Worm (Caenorhabditis elegans) whole organism, dauer: Measurements from ENCODE around the gene sdpn-1.

Source experiments
- unc-62 ChIP-seq: sonication (generic microtip); optimal IDR thresholded peaks from 2 replicates; lab custom pipeline; 2017; ENCODE audit warnings: missing biosample characterization, missing genetic modification reagents, missing genetic modification characterization

sdpn-1 gene

ce11 chrX:7962056-7962485 is 36.0 kb downstream of the sdpn-1 start:
- TF ChIP-seq unc-62 (GFP tag; lab: Kevin White, UChicago): no peak

- TF ChIP-seq unc-62 (GFP tag; lab: Kevin White, UChicago): no peak
Measured at ce11 chrX:7961623-7962022, 36.4 kb downstream of the sdpn-1 start, which contains the start of gene sem-5. TSS of gene sem-5 (minus strand) at chrX:7961723.

ce11 chrX:7958203-7958602 is 39.8 kb downstream of the sdpn-1 start, which contains the start of gene sfxn-2:
TSS of gene sfxn-2 (minus strand) at chrX:7958303.
- TF ChIP-seq unc-62 (GFP tag; lab: Kevin White, UChicago): no peak

ce11 chrX:7956449-7956848 is 41.6 kb downstream of the sdpn-1 start:
- TF ChIP-seq unc-62 (GFP tag; lab: Kevin White, UChicago): no peak

- TF ChIP-seq unc-62 (GFP tag; lab: Kevin White, UChicago): no peak
Measured at ce11 chrX:7954328-7954727, 43.7 kb downstream of the sdpn-1 start, which contains the start of gene dct-1. TSS of gene dct-1 (plus strand) at chrX:7954354.

ce11 chrX:7953695-7954094 is 44.3 kb downstream of the sdpn-1 start:
- TF ChIP-seq unc-62 (GFP tag; lab: Kevin White, UChicago): no peak

- TF ChIP-seq unc-62 (GFP tag; lab: Kevin White, UChicago): no peak
Measured at ce11 chrX:7953063-7953337, 45.0 kb downstream of the sdpn-1 start.

ce11 chrX:7952226-7953062 is 45.6 kb downstream of the sdpn-1 start:
- TF ChIP-seq unc-62 (GFP tag; lab: Kevin White, UChicago): no peak

ce11 chrX:7951578-7951977 is 46.5 kb downstream of the sdpn-1 start:
- TF ChIP-seq unc-62 (GFP tag; lab: Kevin White, UChicago): no peak

ce11 chrX:7945438-7945837 is 52.6 kb downstream of the sdpn-1 start:
- no peak for TF ChIP-seq unc-62 (GFP tag; lab: Kevin White, UChicago)

- no peak for TF ChIP-seq unc-62 (GFP tag; lab: Kevin White, UChicago)
Measured at ce11 chrX:7944999-7945398, 53.0 kb downstream of the sdpn-1 start, which contains the start of gene tnt-3. TSS of gene tnt-3 (minus strand) at chrX:7945099.

ce11 chrX:7942675-7943074 is 55.4 kb downstream of the sdpn-1 start:
- no peak for TF ChIP-seq unc-62 (GFP tag; lab: Kevin White, UChicago)
